Worm (Caenorhabditis elegans) whole organism, L3 larva: ENCODE data around the gene C53B7.2.

Experiments
- R02D3.7 ChIP-seq: fragments of 150-350 bp; optimal IDR thresholded peaks from 2 replicates; lab custom pipeline; 2014; ENCODE audit warnings: missing biosample characterization, missing genetic modification characterization
- ZK546.5 ChIP-seq: sonication (generic microtip); optimal IDR thresholded peaks from 2 replicates; lab custom pipeline; 2017; ENCODE audit warnings: missing biosample characterization, missing genetic modification characterization
- ama-1 ChIP-seq: fragments of 150-350 bp; optimal IDR thresholded peaks from 2 replicates; lab custom pipeline; 2018
- ceh-16 ChIP-seq: sonication (generic microtip); optimal IDR thresholded peaks from 2 replicates; lab custom pipeline; 2017; ENCODE audit warnings: missing biosample characterization, missing genetic modification characterization
- egl-27 ChIP-seq: sonication (generic microtip); optimal IDR thresholded peaks from 4 replicates; lab custom pipeline; 2017; ENCODE audit warnings: missing biosample characterization, missing genetic modification reagents, missing genetic modification characterization
- egl-5 ChIP-seq: fragments of 150-350 bp; optimal IDR thresholded peaks from 2 replicates; lab custom pipeline; 2017; ENCODE audit warnings: missing biosample characterization, missing genetic modification reagents, missing genetic modification characterization, inconsistent platforms
- elt-1 ChIP-seq: fragments of 150-350 bp; optimal IDR thresholded peaks from 2 replicates; lab custom pipeline; 2014; ENCODE audit warnings: missing biosample characterization, missing genetic modification characterization
- elt-2 ChIP-seq: sonication (generic microtip); optimal IDR thresholded peaks from 2 replicates; lab custom pipeline; 2016; ENCODE audit warnings: missing genetic modification reagents, mild to moderate bottlenecking, missing genetic modification characterization, missing compliant biosample characterization
- elt-3 ChIP-seq, 3 experiments: fragments of 150-350 bp in 1 of 3; sonication (generic microtip) in 2 of 3; optimal IDR thresholded peaks; 2 replicates in 2 of 3; 4 replicates in 1 of 3; lab custom pipeline; 2014 to 2017; ENCODE audit warnings: missing biosample characterization in 3 of 3, missing genetic modification characterization in 3 of 3
- fkh-2 ChIP-seq: fragments of 150-350 bp; optimal IDR thresholded peaks from 2 replicates; lab custom pipeline; 2014; ENCODE audit warnings: missing biosample characterization, missing genetic modification reagents, missing genetic modification characterization
- fos-1 ChIP-seq: fragments of 150-350 bp; optimal IDR thresholded peaks from 2 replicates; lab custom pipeline; 2014; ENCODE audit warnings: missing biosample characterization, missing genetic modification characterization
- hmg-11 ChIP-seq: sonication (generic microtip); optimal IDR thresholded peaks from 2 replicates; lab custom pipeline; 2016; ENCODE audit warnings: missing genetic modification characterization, missing compliant biosample characterization
- lin-39 ChIP-seq: fragments of 150-350 bp; optimal IDR thresholded peaks from 2 replicates; lab custom pipeline; 2018; ENCODE audit warnings: missing biosample characterization, missing genetic modification reagents, missing genetic modification characterization
- mdl-1 ChIP-seq: fragments of 150-350 bp; optimal IDR thresholded peaks from 2 replicates; lab custom pipeline; 2014; ENCODE audit warnings: missing biosample characterization, missing genetic modification characterization
- nfya-1 ChIP-seq: sonication (generic microtip); optimal IDR thresholded peaks from 2 replicates; lab custom pipeline; 2017; ENCODE audit warnings: missing genetic modification characterization, mild to moderate bottlenecking, missing compliant biosample characterization, antibody characterized with exemption, moderate library complexity; ENCODE audit not compliant: insufficient read depth
- nhr-11 ChIP-seq: fragments of 150-350 bp; optimal IDR thresholded peaks from 2 replicates; lab custom pipeline; 2014; ENCODE audit warnings: missing biosample characterization, missing genetic modification characterization
- nhr-12 ChIP-seq: fragments of 150-350 bp; optimal IDR thresholded peaks from 2 replicates; lab custom pipeline; 2014; ENCODE audit warnings: missing biosample characterization, missing genetic modification characterization
- nhr-23 ChIP-seq: fragments of 150-350 bp; optimal IDR thresholded peaks from 2 replicates; lab custom pipeline; 2014; ENCODE audit warnings: missing biosample characterization, missing genetic modification reagents, missing genetic modification characterization
- nhr-237 ChIP-seq: fragments of 150-350 bp; optimal IDR thresholded peaks from 2 replicates; lab custom pipeline; 2014; ENCODE audit warnings: missing biosample characterization, missing genetic modification characterization
- nhr-28 ChIP-seq: fragments of 150-350 bp; optimal IDR thresholded peaks from 2 replicates; lab custom pipeline; 2014; ENCODE audit warnings: missing biosample characterization, missing genetic modification characterization
- nhr-43 ChIP-seq: sonication (generic microtip); optimal IDR thresholded peaks from 2 replicates; lab custom pipeline; 2016; ENCODE audit warnings: mild to moderate bottlenecking, missing genetic modification characterization, missing compliant biosample characterization; ENCODE audit not compliant: poor library complexity, severe bottlenecking
- nhr-67 ChIP-seq: fragments of 150-350 bp; optimal IDR thresholded peaks from 2 replicates; lab custom pipeline; 2014; ENCODE audit warnings: missing biosample characterization, missing genetic modification characterization
- nhr-76 ChIP-seq: fragments of 150-350 bp; sonication (generic microtip); optimal IDR thresholded peaks from 5 replicates; lab custom pipeline; 2014; ENCODE audit warnings: missing biosample characterization, missing genetic modification characterization
- nhr-77 ChIP-seq: fragments of 150-350 bp; optimal IDR thresholded peaks from 2 replicates; lab custom pipeline; 2014; ENCODE audit warnings: missing biosample characterization, missing genetic modification characterization
- pha-4 ChIP-seq: fragments of 150-350 bp; optimal IDR thresholded peaks from 2 replicates; lab custom pipeline; 2014; ENCODE audit warnings: missing biosample characterization, missing genetic modification reagents, missing genetic modification characterization
- pqm-1 ChIP-seq: fragments of 150-350 bp; optimal IDR thresholded peaks from 2 replicates; lab custom pipeline; 2017; ENCODE audit warnings: missing biosample characterization, missing genetic modification characterization, inconsistent platforms
- sea-2 ChIP-seq: fragments of 150-350 bp; sonication (generic microtip); optimal IDR thresholded peaks from 4 replicates; lab custom pipeline; 2014; ENCODE audit warnings: missing biosample characterization, missing genetic modification reagents, missing genetic modification characterization
- snpc-4 ChIP-seq: fragments of 150-350 bp; optimal IDR thresholded peaks from 2 replicates; lab custom pipeline; 2014; ENCODE audit warnings: missing biosample characterization, missing genetic modification characterization
- unc-39 ChIP-seq: sonication (generic microtip); optimal IDR thresholded peaks from 4 replicates; lab custom pipeline; 2017; ENCODE audit warnings: missing biosample characterization, missing genetic modification characterization
- unc-62 ChIP-seq: fragments of 150-350 bp; sonication (generic microtip); optimal IDR thresholded peaks from 4 replicates; lab custom pipeline; 2014; ENCODE audit warnings: missing biosample characterization, missing genetic modification reagents, missing genetic modification characterization
- ztf-11 ChIP-seq: fragments of 150-350 bp; optimal IDR thresholded peaks from 2 replicates; lab custom pipeline; 2014; ENCODE audit warnings: missing biosample characterization, missing genetic modification characterization

C53B7.2 gene

DNA sequence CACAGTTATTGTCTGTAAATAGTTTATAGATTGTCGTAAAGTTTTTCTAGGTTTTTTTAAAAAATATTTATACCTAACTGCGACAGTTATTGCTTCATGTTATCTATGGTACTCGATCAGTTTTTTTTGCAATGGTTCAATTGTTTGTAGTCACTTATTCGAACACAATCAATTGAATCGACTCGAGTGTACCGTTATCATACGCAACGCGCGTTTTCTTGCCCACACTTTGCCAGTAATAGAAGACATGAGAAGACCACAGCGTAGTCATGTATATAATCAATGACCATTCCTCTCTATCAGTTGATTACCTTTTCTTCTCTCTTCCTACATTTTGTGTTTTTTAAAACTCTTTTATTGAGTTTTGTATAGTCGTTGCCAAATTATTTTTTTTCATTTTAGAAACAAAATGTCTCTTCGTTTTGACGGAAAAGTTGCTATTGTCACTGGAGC, 28.0 kb upstream of the C53B7.2 start, which contains the start of gene dhs-28:
Gene dhs-28 (plus strand): TSS at position 403 of the 453 bp plus-strand sequence.
- TF ChIP-seq pha-4 (tag; lab: Kevin White, UChicago) (peak; percentile 25), lin-39 (tag; lab: Kevin White, UChicago) (no peak), pqm-1 (tag; lab: Kevin White, UChicago) (peak; percentile 90), sea-2 (GFP tag; lab: Kevin White, UChicago) (no peak), nfya-1 (tag; lab: Kevin White, UChicago) (no peak), fos-1 (tag; lab: Kevin White, UChicago) (no peak), egl-27 (tag; lab: Kevin White, UChicago) (no peak), nhr-23 (no peak), ztf-11 (tag; lab: Kevin White, UChicago) (no peak), fkh-2 (no peak), unc-39 (tag; lab: Kevin White, UChicago) (no peak), nhr-237 (no peak), nhr-76 (tag; lab: Kevin White, UChicago) (no peak), elt-1 (tag; lab: Kevin White, UChicago) (no peak), nhr-12 (tag; lab: Kevin White, UChicago) (no peak), ceh-16 (no peak), elt-2 (tag; lab: Kevin White, UChicago) (peak; percentile 90), mdl-1 (no peak), nhr-77 (tag; lab: Kevin White, UChicago) (no peak), nhr-11 (tag; lab: Kevin White, UChicago) (no peak), nhr-43 (peak; percentile 15), hmg-11 (tag; lab: Kevin White, UChicago) (no peak), ama-1 (lab: Kevin White, UChicago) (peak; percentile 42), nhr-28 (tag; lab: Kevin White, UChicago) (no peak), elt-3 (tag; optimal IDR thresholded peaks at IDR 0.05; lab: Kevin White, UChicago) (no peak)

ce11 chrX:6819135-6819534, 26.9 kb upstream of the C53B7.2 start:
- no peak for TF ChIP-seq nhr-12 (tag; lab: Kevin White, UChicago)
- TF ChIP-seq sea-2 (GFP tag; lab: Kevin White, UChicago), result no peak
- TF ChIP-seq hmg-11 (tag; lab: Kevin White, UChicago), result no peak
- TF ChIP-seq ztf-11 (tag; lab: Kevin White, UChicago), result no peak
- no peak for TF ChIP-seq R02D3.7 (tag; lab: Kevin White, UChicago)
- no peak for TF ChIP-seq nfya-1 (tag; lab: Kevin White, UChicago)
- TF ChIP-seq nhr-43, result no peak
- no peak for TF ChIP-seq fkh-2
- TF ChIP-seq egl-5, result no peak
- TF ChIP-seq fos-1 (tag; lab: Kevin White, UChicago), result no peak
- TF ChIP-seq nhr-237, result no peak
- TF ChIP-seq unc-62 (GFP tag; lab: Kevin White, UChicago), result no peak
- TF ChIP-seq nhr-67 (tag; lab: Kevin White, UChicago), result no peak
- TF ChIP-seq mdl-1, result no peak
- TF ChIP-seq nhr-11 (tag; lab: Kevin White, UChicago), result no peak
- no peak for TF ChIP-seq ama-1 (lab: Kevin White, UChicago)

DNA sequence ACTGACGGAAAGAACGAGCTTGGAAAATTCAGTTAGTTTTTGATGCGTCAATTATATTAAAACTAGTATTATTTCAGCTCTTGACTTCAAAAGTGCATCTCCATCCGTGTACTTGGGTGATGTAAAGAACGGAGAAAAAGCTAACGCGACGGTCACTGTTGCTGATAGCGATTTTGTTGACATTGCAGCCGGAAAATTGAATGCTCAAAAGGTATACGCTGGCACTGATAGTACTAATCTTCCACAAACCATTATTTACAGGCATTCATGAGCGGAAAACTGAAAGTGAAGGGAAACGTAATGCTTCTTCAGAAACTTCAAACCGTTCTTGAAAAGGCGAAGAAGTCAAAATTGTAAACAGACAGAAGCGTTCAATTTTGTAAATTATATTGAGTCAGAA, 26.4 kb upstream of the C53B7.2 start:
- TF ChIP-seq pha-4 (tag; lab: Kevin White, UChicago) (peak; percentile 57), elt-1 (tag; lab: Kevin White, UChicago) (no peak), elt-2 (tag; lab: Kevin White, UChicago) (peak; percentile 49), nfya-1 (tag; lab: Kevin White, UChicago) (no peak), snpc-4 (tag; lab: Kevin White, UChicago) (no peak), ceh-16 (no peak)

ce11 chrX:6822552-6822951, 23.5 kb upstream of the C53B7.2 start:
- TF ChIP-seq mdl-1, result no peak
- TF ChIP-seq egl-5, result peak; percentile 11

DNA sequence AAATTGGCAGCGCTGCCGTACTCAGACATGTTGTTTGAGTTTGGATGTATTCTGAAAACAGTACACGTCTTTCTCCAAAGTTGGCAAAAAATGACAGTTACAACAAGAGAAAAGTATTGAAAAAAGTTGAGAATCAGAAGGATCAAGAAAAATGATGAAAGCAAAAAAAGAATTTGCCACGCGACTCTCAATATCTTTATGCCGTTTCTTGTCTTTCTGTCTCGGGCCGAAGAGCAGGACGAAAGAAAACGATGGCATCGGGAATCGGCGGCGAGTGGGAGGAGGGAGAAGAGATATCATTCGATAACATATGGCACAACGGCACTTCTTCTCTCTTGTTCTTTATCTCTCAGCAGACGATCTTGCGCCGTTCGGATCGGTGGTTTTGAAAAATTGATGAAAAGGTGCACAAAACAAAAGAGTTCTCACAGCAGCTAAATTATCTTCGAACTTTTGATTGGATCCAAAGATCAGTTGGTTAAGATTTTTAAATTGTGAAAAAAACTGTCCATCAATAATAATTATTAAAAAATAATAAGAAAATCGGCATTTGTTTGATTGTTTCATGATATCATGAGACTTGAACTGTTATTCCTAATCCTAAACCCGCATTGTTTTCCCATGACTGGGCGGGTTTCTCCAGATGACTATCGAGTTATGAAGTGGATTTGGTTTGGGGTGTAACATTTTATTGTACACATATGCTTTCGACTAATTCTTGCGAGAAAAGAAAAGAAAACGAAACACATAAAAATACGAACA, 22.6 kb upstream of the C53B7.2 start, which contains the start of gene gei-15:
Gene gei-15 (minus strand): TSS at position 51 of the 762 bp plus-strand sequence.
- no peak for TF ChIP-seq nhr-76 (tag; lab: Kevin White, UChicago)
- no peak for TF ChIP-seq elt-3 (tag; optimal IDR thresholded peaks at IDR 0.05; lab: Kevin White, UChicago)
- TF ChIP-seq pha-4 (tag; lab: Kevin White, UChicago), result no peak
- TF ChIP-seq pqm-1 (tag; lab: Kevin White, UChicago), result no peak
- TF ChIP-seq ZK546.5 (tag; lab: Kevin White, UChicago), result no peak
